Fruit fly (Drosophila melanogaster) S2 (cell line): ENCODE data around the gene CG13376.

Source experiments
- CG8478 ChIP-seq: fragments of >200 bp; optimal IDR thresholded peaks from 2 replicates; lab custom pipeline; 2018
- CTCF ChIP-seq, 2 experiments: fragments of >200 bp; optimal IDR thresholded peaks; 2 replicates each; lab custom pipeline; 2018

DNA sequence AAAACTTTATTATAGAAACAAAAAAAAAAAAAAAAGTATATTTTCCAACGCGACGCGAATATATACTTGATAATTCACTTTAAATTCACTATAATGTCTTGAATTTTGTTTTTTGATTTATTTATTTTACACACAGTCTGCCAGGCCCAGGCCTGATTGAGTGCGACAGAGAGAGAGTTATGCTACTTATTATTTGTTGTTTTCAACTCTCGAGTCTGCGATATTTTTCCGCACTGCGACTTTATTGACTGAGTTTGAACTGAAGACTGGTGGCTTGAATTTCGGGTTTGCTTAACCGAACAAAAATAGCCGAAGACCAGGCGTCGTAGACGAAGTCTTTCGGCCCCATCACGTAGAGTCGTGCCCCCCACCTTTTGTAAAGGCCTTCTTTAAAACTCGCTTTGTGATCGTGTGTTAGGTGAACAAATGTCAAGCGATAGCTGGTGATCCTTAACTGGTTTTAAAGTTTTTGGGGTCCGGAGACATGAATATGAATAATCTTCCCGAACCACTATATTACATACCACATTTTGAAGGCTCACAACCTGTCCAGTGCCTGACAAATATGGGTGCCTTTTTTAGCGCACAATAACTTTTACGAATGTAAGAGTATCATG, 3.0 kb downstream of the CG13376 start, which contains the start of gene CG13377:
- TF ChIP-seq CTCF (optimal IDR thresholded peaks at IDR 0.05; lab: Kevin White, UChicago) (no peak), CG8478 (lab: Kevin White, UChicago) (no peak)
